Worm (Caenorhabditis elegans) whole organism, L3 larva: ENCODE measurements around the gene F47B8.18.

Source experiments
- ZK546.5 ChIP-seq: sonication (generic microtip); optimal IDR thresholded peaks from 2 replicates; lab custom pipeline; 2017; ENCODE audit warnings: missing biosample characterization, missing genetic modification characterization
- egl-27 ChIP-seq: sonication (generic microtip); optimal IDR thresholded peaks from 4 replicates; lab custom pipeline; 2017; ENCODE audit warnings: missing biosample characterization, missing genetic modification reagents, missing genetic modification characterization
- elt-2 ChIP-seq: sonication (generic microtip); optimal IDR thresholded peaks from 2 replicates; lab custom pipeline; 2016; ENCODE audit warnings: missing genetic modification reagents, mild to moderate bottlenecking, missing genetic modification characterization, missing compliant biosample characterization
- eor-1 ChIP-seq, 2 experiments: fragments of 150-350 bp; optimal IDR thresholded peaks; 2 replicates each; lab custom pipeline; 2014 to 2018; ENCODE audit warnings: missing biosample characterization in 2 of 2, missing genetic modification characterization in 2 of 2
- fkh-10 ChIP-seq: sonication (generic microtip); optimal IDR thresholded peaks from 2 replicates; lab custom pipeline; 2017; ENCODE audit warnings: missing biosample characterization, missing genetic modification reagents, missing genetic modification characterization
- fos-1 ChIP-seq: fragments of 150-350 bp; optimal IDR thresholded peaks from 2 replicates; lab custom pipeline; 2014; ENCODE audit warnings: missing biosample characterization, missing genetic modification characterization
- hmg-11 ChIP-seq: sonication (generic microtip); optimal IDR thresholded peaks from 2 replicates; lab custom pipeline; 2016; ENCODE audit warnings: missing genetic modification characterization, missing compliant biosample characterization
- jun-1 ChIP-seq: fragments of 150-350 bp; optimal IDR thresholded peaks from 2 replicates; lab custom pipeline; 2014; ENCODE audit warnings: missing biosample characterization, missing genetic modification reagents, missing genetic modification characterization
- lin-15B ChIP-seq: fragments of 150-350 bp; optimal IDR thresholded peaks from 2 replicates; lab custom pipeline; 2014; ENCODE audit warnings: missing biosample characterization, missing genetic modification characterization
- lin-39 ChIP-seq: fragments of 150-350 bp; optimal IDR thresholded peaks from 2 replicates; lab custom pipeline; 2018; ENCODE audit warnings: missing biosample characterization, missing genetic modification reagents, missing genetic modification characterization
- lsy-12 ChIP-seq: sonication (generic microtip); optimal IDR thresholded peaks from 2 replicates; lab custom pipeline; 2016; ENCODE audit warnings: mild to moderate bottlenecking, missing genetic modification characterization, missing compliant biosample characterization
- mml-1 ChIP-seq: fragments of 150-350 bp; sonication (generic microtip); optimal IDR thresholded peaks from 3 replicates; lab custom pipeline; 2014; ENCODE audit warnings: missing biosample characterization, missing genetic modification characterization
- nhr-23 ChIP-seq: fragments of 150-350 bp; optimal IDR thresholded peaks from 2 replicates; lab custom pipeline; 2014; ENCODE audit warnings: missing biosample characterization, missing genetic modification reagents, missing genetic modification characterization
- nhr-237 ChIP-seq: fragments of 150-350 bp; optimal IDR thresholded peaks from 2 replicates; lab custom pipeline; 2014; ENCODE audit warnings: missing biosample characterization, missing genetic modification characterization
- nhr-25 ChIP-seq: sonication (generic microtip); optimal IDR thresholded peaks from 2 replicates; lab custom pipeline; 2017; ENCODE audit warnings: missing biosample characterization, missing genetic modification characterization
- nhr-43 ChIP-seq: sonication (generic microtip); optimal IDR thresholded peaks from 2 replicates; lab custom pipeline; 2016; ENCODE audit warnings: mild to moderate bottlenecking, missing genetic modification characterization, missing compliant biosample characterization; ENCODE audit not compliant: poor library complexity, severe bottlenecking
- nhr-67 ChIP-seq: fragments of 150-350 bp; optimal IDR thresholded peaks from 2 replicates; lab custom pipeline; 2014; ENCODE audit warnings: missing biosample characterization, missing genetic modification characterization
- nhr-76 ChIP-seq: fragments of 150-350 bp; sonication (generic microtip); optimal IDR thresholded peaks from 5 replicates; lab custom pipeline; 2014; ENCODE audit warnings: missing biosample characterization, missing genetic modification characterization
- nhr-77 ChIP-seq: fragments of 150-350 bp; optimal IDR thresholded peaks from 2 replicates; lab custom pipeline; 2014; ENCODE audit warnings: missing biosample characterization, missing genetic modification characterization
- sea-2 ChIP-seq: fragments of 150-350 bp; sonication (generic microtip); optimal IDR thresholded peaks from 4 replicates; lab custom pipeline; 2014; ENCODE audit warnings: missing biosample characterization, missing genetic modification reagents, missing genetic modification characterization
- skn-1 ChIP-seq: fragments of 150-350 bp; optimal IDR thresholded peaks from 2 replicates; lab custom pipeline; 2014; ENCODE audit warnings: missing biosample characterization, missing genetic modification characterization
- snpc-4 ChIP-seq: fragments of 150-350 bp; optimal IDR thresholded peaks from 2 replicates; lab custom pipeline; 2014; ENCODE audit warnings: missing biosample characterization, missing genetic modification characterization
- tbx-2 ChIP-seq: sonication (generic microtip); optimal IDR thresholded peaks from 2 replicates; lab custom pipeline; 2016; ENCODE audit warnings: mild to moderate bottlenecking, missing genetic modification characterization, missing compliant biosample characterization
- unc-39 ChIP-seq: sonication (generic microtip); optimal IDR thresholded peaks from 4 replicates; lab custom pipeline; 2017; ENCODE audit warnings: missing biosample characterization, missing genetic modification characterization
- ztf-11 ChIP-seq: fragments of 150-350 bp; optimal IDR thresholded peaks from 2 replicates; lab custom pipeline; 2014; ENCODE audit warnings: missing biosample characterization, missing genetic modification characterization
- ztf-4 ChIP-seq: fragments of 150-350 bp; optimal IDR thresholded peaks from 2 replicates; lab custom pipeline; 2014; ENCODE audit warnings: missing biosample characterization, missing genetic modification characterization

Gene F47B8.18

DNA sequence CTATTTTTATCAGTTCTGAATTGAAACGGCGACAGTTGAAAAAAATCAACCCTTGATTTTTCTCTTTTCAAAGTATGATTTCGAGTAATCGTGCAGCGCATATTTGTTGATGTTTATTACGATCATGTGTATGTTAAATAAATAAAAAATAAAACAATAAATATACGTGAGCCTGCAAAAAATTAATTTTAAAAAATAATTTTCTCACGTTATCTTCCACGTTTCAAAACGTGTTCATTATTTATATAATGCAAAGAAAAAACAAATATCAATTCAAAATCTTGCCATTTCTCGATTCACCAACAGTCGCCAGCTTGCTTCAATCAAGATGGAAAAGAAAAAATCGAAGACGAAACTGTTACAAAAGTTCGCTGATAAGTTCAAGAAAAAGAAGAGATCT, 42.0 kb downstream of the F47B8.18 start, which contains the start of gene F40G12.10:
Gene F40G12.10, plus strand, starts transcription at position 301 of the 400 bp plus-strand sequence.
- TF ChIP-seq fos-1 (tag; lab: Kevin White, UChicago) (no peak), nhr-77 (tag; lab: Kevin White, UChicago) (no peak), lin-15B (no peak), hmg-11 (tag; lab: Kevin White, UChicago) (no peak), mml-1 (no peak), ztf-4 (no peak), fkh-10 (GFP tag; lab: Kevin White, UChicago) (no peak), ZK546.5 (tag; lab: Kevin White, UChicago) (no peak), lin-39 (tag; lab: Kevin White, UChicago) (no peak), ztf-11 (tag; lab: Kevin White, UChicago) (no peak), tbx-2 (tag; lab: Kevin White, UChicago) (no peak), eor-1 (tag; optimal IDR thresholded peaks at IDR 0.05; lab: Kevin White, UChicago) (no peak), sea-2 (GFP tag; lab: Kevin White, UChicago) (no peak), elt-2 (tag; lab: Kevin White, UChicago) (no peak)

DNA sequence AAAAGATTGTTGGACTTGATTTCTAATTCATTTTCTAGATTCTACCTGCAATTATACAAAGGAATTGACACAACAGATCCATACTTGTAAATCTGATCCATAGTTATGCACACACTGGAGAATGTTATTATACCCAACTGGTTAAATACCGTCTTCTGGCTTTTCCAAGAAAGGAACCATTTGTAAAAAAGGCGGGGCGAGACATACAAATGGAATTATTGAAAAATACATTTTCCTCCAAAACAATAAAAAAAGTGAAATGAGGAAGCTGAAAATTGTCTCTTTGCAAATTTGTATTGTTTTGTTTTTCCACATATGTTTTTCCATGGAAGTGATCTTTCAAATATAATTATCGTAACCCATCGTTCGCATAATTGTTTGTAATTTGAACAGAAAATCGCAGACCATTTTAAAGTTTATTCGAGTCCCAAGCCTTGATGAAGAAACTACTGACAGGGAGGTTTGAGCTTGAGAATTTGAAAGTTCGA, 43.0 kb downstream of the F47B8.18 start, which contains the start of the genes srt-74 and F40G12.9:
Gene srt-74, minus strand, starts transcription at position 101 of the 488 bp plus-strand sequence.
Gene F40G12.9, plus strand, starts transcription at position 438 of the 488 bp plus-strand sequence.
- TF ChIP-seq egl-27 (tag; lab: Kevin White, UChicago): no peak
- TF ChIP-seq nhr-237 (tag; lab: Kevin White, UChicago): no peak
- no peak for TF ChIP-seq ztf-4
- no peak for TF ChIP-seq jun-1 (tag; lab: Kevin White, UChicago)
- no peak for TF ChIP-seq lin-39 (tag; lab: Kevin White, UChicago)
- no peak for TF ChIP-seq nhr-67
- TF ChIP-seq snpc-4 (tag; lab: Kevin White, UChicago): no peak
- no peak for TF ChIP-seq hmg-11 (tag; lab: Kevin White, UChicago)
- no peak for TF ChIP-seq lsy-12 (tag; lab: Kevin White, UChicago)
- no peak for TF ChIP-seq tbx-2 (tag; lab: Kevin White, UChicago)
- TF ChIP-seq nhr-76 (tag; lab: Kevin White, UChicago): no peak
- no peak for TF ChIP-seq unc-39 (tag; lab: Kevin White, UChicago)
- no peak for TF ChIP-seq sea-2 (GFP tag; lab: Kevin White, UChicago)
- no peak for TF ChIP-seq nhr-25 (tag; lab: Kevin White, UChicago)
- no peak for TF ChIP-seq nhr-43 (tag; lab: Kevin White, UChicago)
- no peak for TF ChIP-seq nhr-23 (tag; lab: Kevin White, UChicago)

DNA sequence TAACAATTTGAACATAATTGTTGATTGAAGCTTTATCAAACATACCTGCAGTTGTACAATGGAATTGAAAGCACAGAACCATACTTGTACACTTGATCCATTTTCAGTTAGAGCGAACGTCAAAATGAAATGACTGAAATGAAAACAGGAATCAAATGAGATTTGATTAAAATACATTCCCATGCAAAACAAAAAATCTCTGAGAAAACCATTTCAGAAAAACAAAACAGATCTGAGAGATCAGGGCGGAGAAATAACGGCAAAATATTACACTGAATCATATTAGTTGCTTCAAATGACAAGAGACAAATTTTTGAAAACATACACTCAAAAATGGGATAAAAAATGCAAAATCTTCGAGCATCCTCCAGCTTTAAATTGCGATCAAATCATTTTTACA, 45.5 kb downstream of the F47B8.18 start, which contains the start of gene srt-33:
Gene srt-33, minus strand, starts transcription at position 101 of the 400 bp plus-strand sequence.
- no peak for TF ChIP-seq egl-27 (tag; lab: Kevin White, UChicago)
- no peak for TF ChIP-seq nhr-43 (tag; lab: Kevin White, UChicago)
- no peak for TF ChIP-seq nhr-67
- no peak for TF ChIP-seq lin-15B
- TF ChIP-seq skn-1: no peak
- no peak for TF ChIP-seq snpc-4 (tag; lab: Kevin White, UChicago)
